Worm (Caenorhabditis elegans): Measurements from ENCODE around the gene glrx-3.

glrx-3 gene

DNA sequence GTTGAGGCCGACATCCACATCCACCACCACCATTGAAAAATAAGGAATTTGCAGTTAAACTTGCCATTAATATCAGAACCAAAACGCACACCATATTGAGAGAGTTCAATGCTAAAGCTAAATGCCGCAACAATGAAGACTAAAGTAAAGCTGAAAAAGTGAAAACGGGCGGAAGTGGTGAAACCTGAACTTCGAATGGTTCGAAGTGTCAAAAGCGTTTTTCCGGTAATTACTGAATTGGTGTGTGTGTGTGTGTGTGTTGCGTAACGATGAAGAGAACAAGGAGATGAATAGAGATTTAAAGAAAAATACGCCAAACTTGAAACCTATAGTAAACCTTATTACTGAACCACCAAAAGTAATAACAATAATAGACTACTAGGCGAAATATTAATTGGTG lies 23.4 kb upstream of the glrx-3 start, which contains the start of gene grl-13:
TSS of gene grl-13 (minus strand) at position 101 of the 400 bp plus-strand sequence.
- TF ChIP-seq hmg-4 (GFP tag; optimal IDR thresholded peaks at IDR 0.05) (no peak), hmbx-1 (tag; optimal IDR thresholded peaks at IDR 0.05) (no peak), aly-1 (tag; optimal IDR thresholded peaks at IDR 0.05) (no peak), sea-1 (GFP tag; conservative IDR thresholded peaks at IDR 0.05) (no peak)

DNA sequence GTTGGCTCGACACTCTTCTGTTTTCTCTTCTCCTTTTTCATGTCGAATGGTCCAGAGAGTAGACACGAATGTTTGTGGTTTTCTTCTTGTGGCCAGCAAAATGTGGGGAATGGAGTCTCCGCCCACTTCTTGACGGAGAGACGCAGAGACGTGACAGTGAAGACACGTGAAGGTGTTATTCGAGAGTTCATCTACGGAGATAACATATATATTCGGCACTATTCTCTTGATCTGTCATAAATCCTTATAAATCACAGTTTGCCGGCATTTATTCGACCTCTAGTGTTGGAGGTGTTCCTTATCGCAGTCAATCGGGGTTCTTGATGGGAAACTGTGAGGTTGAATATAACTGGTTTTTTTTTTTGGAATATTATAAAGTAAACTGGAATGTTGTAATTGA lies 20.4 kb upstream of the glrx-3 start, which contains the start of gene F32D1.3:
TSS of gene F32D1.3 (minus strand) at position 65 of the 400 bp plus-strand sequence.
- no peak for TF ChIP-seq hmbx-1 (tag; optimal IDR thresholded peaks at IDR 0.05)
- TF ChIP-seq hnd-1 (tag; optimal IDR thresholded peaks at IDR 0.05) = no peak
- no peak for TF ChIP-seq scrt-1 (GFP tag; IDR thresholded peaks at IDR 0.05)
- no peak for TF ChIP-seq ceh-36 (tag; optimal IDR thresholded peaks at IDR 0.05)
- TF ChIP-seq F13C5.2 (tag; optimal IDR thresholded peaks at IDR 0.05) = no peak
- no peak for TF ChIP-seq tbx-11 (GFP tag; IDR thresholded peaks at IDR 0.05)
- TF ChIP-seq hmg-4 (GFP tag; optimal IDR thresholded peaks at IDR 0.05) = no peak
- TF ChIP-seq pes-1 (GFP tag; IDR thresholded peaks at IDR 0.05) = no peak

- TF ChIP-seq hmbx-1 (tag; optimal IDR thresholded peaks at IDR 0.05) (no peak), pes-1 (GFP tag; IDR thresholded peaks at IDR 0.05) (no peak), scrt-1 (GFP tag; IDR thresholded peaks at IDR 0.05) (no peak), sea-1 (GFP tag; conservative IDR thresholded peaks at IDR 0.05) (no peak), hmg-4 (GFP tag; optimal IDR thresholded peaks at IDR 0.05) (no peak), tra-4 (tag; optimal IDR thresholded peaks at IDR 0.05) (no peak), ceh-36 (tag; optimal IDR thresholded peaks at IDR 0.05) (no peak)
These were observed 18.9 kb upstream of the glrx-3 start for ce11 chrV:4360018-4360417.

ce11 chrV:4359127-4359526 lies 18.0 kb upstream of the glrx-3 start:
- TF ChIP-seq scrt-1 (GFP tag; IDR thresholded peaks at IDR 0.05) (no peak), hmg-4 (GFP tag; optimal IDR thresholded peaks at IDR 0.05) (no peak), aly-1 (tag; optimal IDR thresholded peaks at IDR 0.05) (no peak), tra-4 (tag; optimal IDR thresholded peaks at IDR 0.05) (no peak), sea-1 (GFP tag; conservative IDR thresholded peaks at IDR 0.05) (no peak), pes-1 (GFP tag; IDR thresholded peaks at IDR 0.05) (no peak), tbx-37 (GFP tag; conservative IDR thresholded peaks at IDR 0.05) (no peak), F13C5.2 (tag; optimal IDR thresholded peaks at IDR 0.05) (no peak), ets-7 (tag; optimal IDR thresholded peaks at IDR 0.05) (no peak), ama-1 (optimal IDR thresholded peaks at IDR 0.05) (no peak), ceh-36 (tag; optimal IDR thresholded peaks at IDR 0.05) (no peak), hnd-1 (tag; optimal IDR thresholded peaks at IDR 0.05) (no peak)

ce11 chrV:4357369-4357768 lies 16.3 kb upstream of the glrx-3 start:
- TF ChIP-seq hmg-4 (GFP tag; optimal IDR thresholded peaks at IDR 0.05) = no peak
- no peak for TF ChIP-seq sea-1 (GFP tag; conservative IDR thresholded peaks at IDR 0.05)
- TF ChIP-seq ceh-13 (GFP tag; optimal IDR thresholded peaks at IDR 0.05) = no peak
- no peak for TF ChIP-seq F13C5.2 (tag; optimal IDR thresholded peaks at IDR 0.05)
- no peak for TF ChIP-seq ets-7 (tag; optimal IDR thresholded peaks at IDR 0.05)
- no peak for TF ChIP-seq flt-1 (GFP tag; IDR thresholded peaks at IDR 0.05)
- TF ChIP-seq ceh-36 (tag; optimal IDR thresholded peaks at IDR 0.05) = no peak
- TF ChIP-seq ama-1 (optimal IDR thresholded peaks at IDR 0.05) = no peak

- TF ChIP-seq ceh-36 (tag; optimal IDR thresholded peaks at IDR 0.05) (no peak), ceh-13 (GFP tag; optimal IDR thresholded peaks at IDR 0.05) (no peak), pes-1 (GFP tag; IDR thresholded peaks at IDR 0.05) (no peak)
These were observed 15.0 kb upstream of the glrx-3 start for ce11 chrV:4356047-4356612.

DNA sequence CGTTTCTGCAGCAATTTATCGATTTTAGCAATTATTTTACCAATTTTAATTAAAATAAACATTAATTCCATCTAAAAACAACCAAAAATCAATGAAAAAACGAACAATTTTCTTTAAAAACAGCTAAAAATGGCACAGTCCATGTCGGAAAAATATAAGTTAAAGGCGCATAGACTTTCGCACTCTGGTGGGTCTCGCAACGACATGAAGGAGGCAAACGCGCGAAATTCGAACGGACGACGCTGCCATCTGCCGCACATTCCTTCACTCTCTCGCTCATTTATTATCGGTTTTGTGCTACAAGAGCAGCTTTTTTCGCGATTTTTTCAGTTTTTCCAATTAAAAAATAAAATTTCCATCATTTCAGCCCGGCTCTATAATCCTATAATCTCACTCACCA lies 5.7 kb upstream of the glrx-3 start, which contains the start of gene mcm-7:
TSS of gene mcm-7 (plus strand) at position 368 of the 400 bp plus-strand sequence.
- TF ChIP-seq F13C5.2 (tag; optimal IDR thresholded peaks at IDR 0.05) (no peak), ama-1 (optimal IDR thresholded peaks at IDR 0.05) (no peak), tbx-37 (GFP tag; conservative IDR thresholded peaks at IDR 0.05) (no peak), scrt-1 (GFP tag; IDR thresholded peaks at IDR 0.05) (no peak), tra-4 (tag; optimal IDR thresholded peaks at IDR 0.05) (no peak)

DNA sequence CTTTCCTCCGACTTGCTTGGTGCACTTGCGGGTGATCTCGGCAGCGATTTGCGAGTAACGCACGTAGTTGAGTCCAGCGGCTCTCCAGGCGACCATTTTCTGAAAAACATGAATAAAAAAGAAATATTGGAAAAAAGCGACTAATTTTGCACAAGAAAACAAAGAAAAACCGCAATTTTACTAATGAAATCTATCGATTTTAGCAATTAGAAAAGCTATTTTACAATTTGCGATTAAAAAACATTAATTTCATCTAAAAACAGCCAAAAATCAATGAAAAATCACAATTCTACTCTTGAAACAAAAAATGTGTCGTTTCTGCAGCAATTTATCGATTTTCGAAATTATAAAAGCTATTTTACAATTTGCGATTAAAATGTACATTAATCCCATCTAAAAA lies 5.2 kb upstream of the glrx-3 start, which contains the start of gene hpo-18:
TSS of gene hpo-18 (minus strand) at position 101 of the 400 bp plus-strand sequence.
- TF ChIP-seq aly-1 (tag; optimal IDR thresholded peaks at IDR 0.05) (no peak), ceh-36 (tag; optimal IDR thresholded peaks at IDR 0.05) (no peak)

DNA sequence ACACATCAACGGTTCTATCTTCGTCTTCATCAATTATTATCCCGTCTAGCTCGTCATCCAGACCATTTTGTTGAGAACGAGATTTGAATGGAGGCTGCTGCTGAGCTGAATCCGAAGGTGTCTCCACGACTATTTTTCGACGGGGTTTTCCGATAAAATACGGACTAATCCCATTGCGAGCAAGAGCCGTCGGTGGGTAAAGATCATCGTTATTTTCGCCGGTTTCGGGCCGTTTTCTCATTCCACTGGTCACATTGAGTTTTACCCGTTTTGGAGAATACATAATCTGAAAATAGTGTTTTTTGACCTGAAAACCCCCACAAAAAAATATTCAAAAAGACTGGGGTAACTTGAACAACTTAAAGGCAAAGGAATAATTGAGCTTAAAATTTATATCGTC lies 4.6 kb upstream of the glrx-3 start, which contains the start of gene figl-1:
TSS of gene figl-1 (minus strand) at position 286 of the 400 bp plus-strand sequence.
- no peak for TF ChIP-seq aly-1 (tag; optimal IDR thresholded peaks at IDR 0.05)

DNA sequence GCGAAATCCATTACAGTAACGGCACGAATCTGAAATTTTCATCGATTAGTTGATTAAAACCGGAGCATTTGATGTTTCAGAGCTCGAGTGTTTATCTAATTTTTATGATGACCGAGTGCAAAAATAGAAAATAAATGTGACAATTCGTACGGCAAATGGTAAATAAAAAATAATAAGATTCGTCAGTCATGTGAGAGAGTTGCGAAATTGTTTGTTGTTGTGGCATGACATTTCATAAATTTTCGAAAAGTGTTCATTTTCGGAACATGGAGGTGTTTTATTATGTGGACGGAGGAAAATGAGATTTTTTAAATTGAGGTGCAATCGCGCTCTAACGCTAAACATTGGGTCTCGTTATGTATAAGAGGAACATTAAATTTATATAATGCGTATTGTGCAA lies 628 bp upstream of the glrx-3 start:
- TF ChIP-seq ceh-13 (GFP tag; optimal IDR thresholded peaks at IDR 0.05) (no peak), hmg-4 (GFP tag; optimal IDR thresholded peaks at IDR 0.05) (no peak), ceh-36 (tag; optimal IDR thresholded peaks at IDR 0.05) (no peak), tra-4 (tag; optimal IDR thresholded peaks at IDR 0.05) (no peak), pes-1 (GFP tag; IDR thresholded peaks at IDR 0.05) (no peak), flt-1 (GFP tag; IDR thresholded peaks at IDR 0.05) (no peak), aly-1 (tag; optimal IDR thresholded peaks at IDR 0.05) (no peak), tbx-37 (GFP tag; conservative IDR thresholded peaks at IDR 0.05) (no peak), tbx-11 (GFP tag; IDR thresholded peaks at IDR 0.05) (no peak), sea-1 (GFP tag; conservative IDR thresholded peaks at IDR 0.05) (no peak), hmbx-1 (tag; optimal IDR thresholded peaks at IDR 0.05) (no peak), scrt-1 (GFP tag; IDR thresholded peaks at IDR 0.05) (no peak), B0310.2 (tag; optimal IDR thresholded peaks at IDR 0.05) (no peak), ets-7 (tag; optimal IDR thresholded peaks at IDR 0.05) (no peak), hnd-1 (tag; optimal IDR thresholded peaks at IDR 0.05) (no peak), F13C5.2 (tag; optimal IDR thresholded peaks at IDR 0.05) (no peak), ama-1 (optimal IDR thresholded peaks at IDR 0.05) (no peak)

All from whole organism, early embryonic.